Worm (Caenorhabditis elegans): Measurements from ENCODE around the gene str-84.

ce11 chrV:8942437-8942978 is 38.2 kb downstream of the str-84 start:
- TF ChIP-seq ceh-13 (GFP tag; optimal IDR thresholded peaks at IDR 0.05) (no peak), hmbx-1 (tag; optimal IDR thresholded peaks at IDR 0.05) (no peak), flt-1 (GFP tag; IDR thresholded peaks at IDR 0.05) (no peak), ama-1 (optimal IDR thresholded peaks at IDR 0.05) (no peak), sea-1 (GFP tag; conservative IDR thresholded peaks at IDR 0.05) (no peak), tbx-11 (GFP tag; IDR thresholded peaks at IDR 0.05) (no peak), B0310.2 (tag; optimal IDR thresholded peaks at IDR 0.05) (no peak), hmg-4 (GFP tag; optimal IDR thresholded peaks at IDR 0.05) (no peak)

All from whole organism, early embryonic.